Worm (Caenorhabditis elegans): ENCODE measurements around the gene F46H5.7.

The F46H5.7 gene

DNA sequence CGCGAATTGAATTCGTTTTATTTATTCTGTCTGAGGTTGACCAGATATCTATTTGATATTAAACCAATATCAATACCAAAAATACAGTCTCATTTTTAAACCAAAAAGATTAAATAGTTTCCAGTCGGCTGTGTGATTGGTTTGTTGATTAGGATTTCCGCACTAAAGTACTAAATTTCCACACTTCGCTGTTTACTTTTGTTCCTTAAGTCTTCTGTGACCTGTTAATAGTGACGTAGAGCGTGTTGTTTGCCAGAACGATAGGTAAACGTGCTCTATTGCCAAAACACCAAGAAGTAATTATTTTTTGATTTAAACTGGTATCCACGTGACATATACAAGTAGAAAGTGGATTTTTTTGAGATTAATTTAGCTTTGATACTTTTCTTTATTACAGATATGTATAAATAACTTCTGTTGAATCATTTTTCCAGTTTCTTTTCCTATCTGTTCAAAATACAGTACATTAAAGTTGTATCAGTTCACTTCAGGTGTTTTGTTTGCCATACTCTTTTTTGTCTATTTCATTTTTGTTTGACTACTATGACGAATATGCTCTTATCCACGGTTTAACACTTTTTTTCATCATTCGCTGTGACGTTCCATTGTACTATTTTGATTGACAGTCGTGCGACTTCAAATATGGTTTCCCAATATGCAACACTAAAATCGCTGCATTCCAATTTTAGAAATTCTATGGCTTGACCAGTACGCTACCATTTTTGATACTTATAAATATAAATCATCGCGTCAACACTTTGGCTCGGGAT is 48.3 kb upstream of the F46H5.7 start:
- TF ChIP-seq pha-4 (GFP tag; IDR thresholded peaks at IDR 0.05) (no peak), pha-4 (tag; optimal IDR thresholded peaks at IDR 0.05) (no peak), unc-62 (GFP tag; optimal IDR thresholded peaks at IDR 0.05 in 1 of 2) (peak; percentile 40 to 89), unc-62 (tag; optimal IDR thresholded peaks at IDR 0.05) (no peak), hlh-11 (tag; optimal IDR thresholded peaks at IDR 0.05) (peak; percentile 42), ceh-32 (tag; optimal IDR thresholded peaks at IDR 0.05; ENCODE audit: poor library complexity) (no peak), T20F7.1 (GFP tag; optimal IDR thresholded peaks at IDR 0.05) (peak; percentile 21), daf-16 (GFP tag; optimal IDR thresholded peaks at IDR 0.05) (peak in 1 of 2 experiments; percentile 16), daf-16 (tag; optimal IDR thresholded peaks at IDR 0.05) (peak; percentile 53), dmd-6 (GFP tag; IDR thresholded peaks at IDR 0.05) (peak; percentile 89), dve-1 (tag; optimal IDR thresholded peaks at IDR 0.05; ENCODE audit: insufficient read depth) (peak; percentile 77), nhr-48 (tag; optimal IDR thresholded peaks at IDR 0.05) (peak; percentile 59), Y75B8A.6 (GFP tag; IDR thresholded peaks at IDR 0.05) (no peak), tra-1 (GFP tag; IDR thresholded peaks at IDR 0.05) (0 out of 2 replicates have a peak, but pooled peaks have one; percentile 67), saeg-2 (GFP tag; IDR thresholded peaks at IDR 0.05) (no peak)

- TF ChIP-seq daf-19 (GFP tag; conservative IDR thresholded peaks at IDR 0.05), result 0 out of 2 replicates have a peak, but pooled peaks have one; percentile 8
- no peak for TF ChIP-seq nhr-48 (tag; optimal IDR thresholded peaks at IDR 0.05)
These were observed 46.8 kb upstream of the F46H5.7 start for ce11 chrX:7289565-7289964.

ce11 chrX:7284724-7285184 is 42.0 kb upstream of the F46H5.7 start:
- TF ChIP-seq lin-29 (GFP tag; IDR thresholded peaks at IDR 0.05), result no peak
- peak; percentile 38; the same call in 1 of the 2 replicates for TF ChIP-seq set-16 (GFP tag; IDR thresholded peaks at IDR 0.05)
- no peak for TF ChIP-seq pqm-1 (tag; optimal IDR thresholded peaks at IDR 0.05)
- TF ChIP-seq nhr-25 (tag; optimal IDR thresholded peaks at IDR 0.05; ENCODE audit: borderline replicate concordance, insufficient read depth), result no peak
- TF ChIP-seq egl-27 (tag; optimal IDR thresholded peaks at IDR 0.05), result no peak
- no peak for TF ChIP-seq mes-2 (tag; optimal IDR thresholded peaks at IDR 0.05; ENCODE audit: poor library complexity, severe bottlenecking)
- TF ChIP-seq nhr-102 (tag; optimal IDR thresholded peaks at IDR 0.05), result no peak
- no peak for TF ChIP-seq pha-4 (GFP tag; IDR thresholded peaks at IDR 0.05)
- no peak for TF ChIP-seq pha-4 (tag; optimal IDR thresholded peaks at IDR 0.05)
- TF ChIP-seq dmd-6 (GFP tag; IDR thresholded peaks at IDR 0.05), result no peak
- no peak for TF ChIP-seq ceh-82 (tag; optimal IDR thresholded peaks at IDR 0.05)
- TF ChIP-seq daf-16 (GFP tag; optimal IDR thresholded peaks at IDR 0.05), result no peak
- no peak for TF ChIP-seq daf-16 (tag; optimal IDR thresholded peaks at IDR 0.05)
- no peak for TF ChIP-seq nhr-10 (tag; optimal IDR thresholded peaks at IDR 0.05)
- no peak for TF ChIP-seq dpl-1 (GFP tag; optimal IDR thresholded peaks at IDR 0.05)
- peak; percentile 10 for TF ChIP-seq ceh-28 (tag; optimal IDR thresholded peaks at IDR 0.05)
- TF ChIP-seq lir-3 (tag; optimal IDR thresholded peaks at IDR 0.05), result no peak
- TF ChIP-seq lin-1 (GFP tag; IDR thresholded peaks at IDR 0.05), result no peak
- no peak for TF ChIP-seq gei-8 (GFP tag; optimal IDR thresholded peaks at IDR 0.05)
- peak; percentile 74 for TF ChIP-seq rbr-2 (tag; optimal IDR thresholded peaks at IDR 0.05)
- no peak for TF ChIP-seq duxl-1 (tag; optimal IDR thresholded peaks at IDR 0.05; ENCODE audit: poor library complexity)
- no peak for TF ChIP-seq php-3 (GFP tag; IDR thresholded peaks at IDR 0.05)
- TF ChIP-seq mdl-1 (tag; optimal IDR thresholded peaks at IDR 0.05), result peak in 1 of 2 experiments; percentile 45
- no peak for TF ChIP-seq madf-9 (GFP tag; conservative IDR thresholded peaks at IDR 0.05)
- TF ChIP-seq Y75B8A.6 (GFP tag; IDR thresholded peaks at IDR 0.05), result no peak
- TF ChIP-seq dve-1 (tag; optimal IDR thresholded peaks at IDR 0.05; ENCODE audit: insufficient read depth), result no peak
- TF ChIP-seq hmg-1.1 (GFP tag; IDR thresholded peaks at IDR 0.05), result peak; percentile 55; the same call in 1 of the 2 replicates
- TF ChIP-seq mdt-29 (GFP tag; IDR thresholded peaks at IDR 0.05), result no peak
- TF ChIP-seq hlh-11 (tag; optimal IDR thresholded peaks at IDR 0.05), result peak; percentile 24
- TF ChIP-seq fkh-10 (GFP tag; optimal IDR thresholded peaks at IDR 0.05), result peak; percentile 96
- TF ChIP-seq lsy-2 (tag; optimal IDR thresholded peaks at IDR 0.05), result peak; percentile 20 to 45
- no peak for TF ChIP-seq ZK546.5 (tag; optimal IDR thresholded peaks at IDR 0.05)
- no peak for TF ChIP-seq snpc-4 (tag; optimal IDR thresholded peaks at IDR 0.05)
- TF ChIP-seq cey-2 (tag; optimal IDR thresholded peaks at IDR 0.05; ENCODE audit: borderline replicate concordance, insufficient read depth), result no peak
- no peak for TF ChIP-seq unc-130 (GFP tag; optimal IDR thresholded peaks at IDR 0.05)
- TF ChIP-seq zip-11 (GFP tag; IDR thresholded peaks at IDR 0.05), result no peak

Measured in whole organism, L4 larva.